Fruit fly (Drosophila melanogaster) whole organism, embryonic: Measurements from ENCODE around the gene ppk13.
A peak's percentile ranks its signal among the peaks of the same experiment; 100 is the strongest.

Experiments
- Atf3 ChIP-seq: fragments of 200-800 bp; sonication (Bioruptor generic); optimal IDR thresholded peaks from 3 replicates; lab custom pipeline; 2016; ENCODE audit warnings: missing biosample characterization, missing genetic modification characterization
- Bdp1 ChIP-seq: fragments of 200-800 bp; sonication (Bioruptor generic); optimal IDR thresholded peaks from 3 replicates; lab custom pipeline; 2016; ENCODE audit warnings: missing biosample characterization, missing genetic modification characterization
- Bgb ChIP-seq: fragments of 200-800 bp; sonication (Bioruptor generic); IDR thresholded peaks from 2 replicates; pipeline ENCODE4 v1.3.6; 2022; ENCODE audit warnings: missing biosample characterization, missing genetic modification characterization; ENCODE audit not compliant: partially characterized antibody
- Blimp-1 ChIP-seq: fragments of 200-800 bp; sonication (Bioruptor generic); optimal IDR thresholded peaks from 3 replicates; lab custom pipeline; 2018; ENCODE audit warnings: missing biosample characterization, missing genetic modification characterization, mild to moderate bottlenecking, moderate library complexity, missing genetic modification reagents
- CG1024 ChIP-seq: fragments of 200-800 bp; sonication (Bioruptor generic); IDR thresholded peaks from 2 replicates; pipeline ENCODE4 v1.3.6; 2022; ENCODE audit warnings: missing biosample characterization, missing genetic modification characterization
- CG12219 ChIP-seq: fragments of 200-800 bp; sonication (Bioruptor generic); optimal IDR thresholded peaks from 3 replicates; lab custom pipeline; 2018; ENCODE audit warnings: missing biosample characterization, mild to moderate bottlenecking, missing genetic modification characterization
- CG12744 ChIP-seq: fragments of 200-800 bp; sonication (Bioruptor generic); optimal IDR thresholded peaks from 2 replicates; lab custom pipeline; 2016; ENCODE audit warnings: missing biosample characterization, missing genetic modification characterization
- CG12942 ChIP-seq: fragments of 200-800 bp; sonication (Bioruptor generic); optimal IDR thresholded peaks from 3 replicates; lab custom pipeline; 2016; ENCODE audit warnings: missing biosample characterization, missing genetic modification characterization
- CG17186 ChIP-seq: fragments of 200-800 bp; sonication (Bioruptor generic); optimal IDR thresholded peaks from 3 replicates; lab custom pipeline; 2017; ENCODE audit warnings: missing biosample characterization, missing genetic modification reagents, missing genetic modification characterization
- CG3065 ChIP-seq: fragments of 200-800 bp; sonication (Bioruptor generic); optimal IDR thresholded peaks from 2 replicates; lab custom pipeline; 2016; ENCODE audit warnings: missing biosample characterization, missing genetic modification characterization
- CG4617 ChIP-seq: fragments of 200-800 bp; sonication (Bioruptor generic); optimal IDR thresholded peaks from 3 replicates; lab custom pipeline; 2016; ENCODE audit warnings: missing biosample characterization, missing genetic modification characterization, borderline replicate concordance
- CG5953 ChIP-seq: fragments of 200-800 bp; sonication (Bioruptor generic); IDR thresholded peaks from 2 replicates; pipeline ENCODE4 v1.3.6; 2022; ENCODE audit warnings: missing biosample characterization, missing genetic modification characterization
- CG8388 ChIP-seq: fragments of 200-800 bp; sonication (Bioruptor generic); optimal IDR thresholded peaks from 2 replicates; lab custom pipeline; 2019; ENCODE audit warnings: missing biosample characterization, mild to moderate bottlenecking, missing genetic modification characterization, moderate library complexity
- Doc3 ChIP-seq: fragments of 200-800 bp; sonication (Bioruptor generic); IDR thresholded peaks from 3 replicates; pipeline ENCODE4 v1.3.6; 2022; ENCODE audit warnings: missing biosample characterization, missing genetic modification characterization; ENCODE audit not compliant: partially characterized antibody
- Ets97D ChIP-seq: fragments of 200-800 bp; sonication (Bioruptor generic); optimal IDR thresholded peaks from 3 replicates; lab custom pipeline; 2016; ENCODE audit warnings: missing biosample characterization, missing genetic modification characterization
- HHEX ChIP-seq: fragments of 200-800 bp; sonication (Bioruptor generic); optimal IDR thresholded peaks from 3 replicates; lab custom pipeline; 2017; ENCODE audit warnings: missing biosample characterization, mild to moderate bottlenecking, missing genetic modification characterization, missing genetic modification reagents
- HLH4C ChIP-seq: fragments of 200-800 bp; sonication (Bioruptor generic); IDR thresholded peaks from 3 replicates; pipeline ENCODE4 v1.3.6; 2022; ENCODE audit warnings: missing biosample characterization, missing genetic modification characterization; ENCODE audit not compliant: partially characterized antibody
- HmgZ ChIP-seq: fragments of 200-800 bp; sonication (Bioruptor generic); optimal IDR thresholded peaks from 2 replicates; lab custom pipeline; 2018; ENCODE audit warnings: missing biosample characterization, mild to moderate bottlenecking, missing genetic modification characterization
- Hmx ChIP-seq: fragments of 200-800 bp; sonication (Bioruptor generic); optimal IDR thresholded peaks from 2 replicates; lab custom pipeline; 2016; ENCODE audit warnings: missing biosample characterization, missing genetic modification characterization
- Hr39 ChIP-seq: fragments of >200 bp; optimal IDR thresholded peaks from 2 replicates; lab custom pipeline; 2017
- Hr51 ChIP-seq, 2 experiments: fragments of 200-800 bp; sonication (Bioruptor generic); optimal IDR thresholded peaks; 2 replicates in 1 of 2; 3 replicates in 1 of 2; lab custom pipeline; 2016 to 2018; ENCODE audit warnings: missing biosample characterization in 2 of 2, missing genetic modification characterization in 2 of 2, mild to moderate bottlenecking in 1 of 2, moderate library complexity in 1 of 2
- Lhr ChIP-seq: fragments of 200-800 bp; sonication (Bioruptor generic); optimal IDR thresholded peaks from 3 replicates; lab custom pipeline; 2017; ENCODE audit warnings: mild to moderate bottlenecking, missing biosample characterization, missing genetic modification reagents, missing genetic modification characterization
- Med ChIP-seq: fragments of 200-800 bp; sonication (Bioruptor generic); peaks from one replicate; lab custom pipeline; 2016; ENCODE audit warnings: missing biosample characterization, missing genetic modification characterization, mild to moderate bottlenecking, inconsistent platforms, moderate library complexity
- Mrtf ChIP-seq: fragments of 200-800 bp; sonication (Bioruptor generic); IDR thresholded peaks from 3 replicates; pipeline ENCODE4 v1.3.6; 2022; ENCODE audit warnings: missing biosample characterization, missing genetic modification characterization
- Myb ChIP-seq: fragments of 200-800 bp; sonication (Bioruptor generic); optimal IDR thresholded peaks from 2 replicates; lab custom pipeline; 2016; ENCODE audit warnings: missing biosample characterization, missing genetic modification characterization
- NC2β ChIP-seq: fragments of 200-800 bp; sonication (Bioruptor generic); optimal IDR thresholded peaks from 2 replicates; lab custom pipeline; 2016; ENCODE audit warnings: missing biosample characterization, missing genetic modification characterization
- Nf-YB ChIP-seq: fragments of 200-800 bp; sonication (Bioruptor generic); optimal IDR thresholded peaks from 3 replicates; lab custom pipeline; 2019; ENCODE audit warnings: missing biosample characterization, mild to moderate bottlenecking, missing genetic modification characterization, moderate library complexity
- Scr ChIP-seq: fragments of 200-800 bp; sonication (Bioruptor generic); IDR thresholded peaks from 2 replicates; pipeline ENCODE4 v1.3.6; 2022; ENCODE audit warnings: missing biosample characterization, missing genetic modification characterization; ENCODE audit not compliant: partially characterized antibody
- Stat92E ChIP-seq, 3 experiments: fragments of >200 bp in 2 of 3; fragments of 200-800 bp in 1 of 3; sonication (Bioruptor generic) in 1 of 3; optimal IDR thresholded peaks; 2 replicates each; lab custom pipeline; 2017 to 2019; ENCODE audit warnings: missing biosample characterization in 3 of 3, missing genetic modification characterization in 3 of 3, mild to moderate bottlenecking in 1 of 3, moderate library complexity in 1 of 3
- Xbp1 ChIP-seq: fragments of 200-800 bp; sonication (Bioruptor generic); optimal IDR thresholded peaks from 3 replicates; lab custom pipeline; 2016; ENCODE audit warnings: missing biosample characterization, mild to moderate bottlenecking, missing genetic modification characterization
- ab ChIP-seq: fragments of 200-800 bp; sonication (Bioruptor generic); optimal IDR thresholded peaks from 2 replicates; lab custom pipeline; 2016; ENCODE audit warnings: missing biosample characterization, missing genetic modification characterization
- bab2 ChIP-seq: fragments of 200-800 bp; sonication (Bioruptor generic); optimal IDR thresholded peaks from 2 replicates; lab custom pipeline; 2016; ENCODE audit warnings: missing biosample characterization, missing genetic modification characterization
- bigmax ChIP-seq: fragments of 200-800 bp; sonication (Bioruptor generic); optimal IDR thresholded peaks from 2 replicates; lab custom pipeline; 2018; ENCODE audit warnings: missing biosample characterization, mild to moderate bottlenecking, missing genetic modification characterization
- bsh ChIP-seq, 2 experiments: fragments of 200-800 bp; sonication (Bioruptor generic); optimal IDR thresholded peaks; 2 replicates each; lab custom pipeline; 2017 to 2018; ENCODE audit warnings: mild to moderate bottlenecking in 2 of 2, missing biosample characterization in 2 of 2, missing genetic modification characterization in 2 of 2, moderate library complexity in 1 of 2
- corto ChIP-seq: fragments of 200-800 bp; sonication (Bioruptor generic); optimal IDR thresholded peaks from 2 replicates; lab custom pipeline; 2016; ENCODE audit warnings: missing biosample characterization, mild to moderate bottlenecking, missing genetic modification characterization, moderate library complexity
- exex ChIP-seq: fragments of 200-800 bp; sonication (Bioruptor generic); optimal IDR thresholded peaks from 4 replicates; lab custom pipeline; 2018; ENCODE audit warnings: missing biosample characterization, mild to moderate bottlenecking, missing genetic modification characterization, moderate library complexity
- fd3F ChIP-seq: fragments of 200-800 bp; sonication (Bioruptor generic); optimal IDR thresholded peaks from 2 replicates; lab custom pipeline; 2018; ENCODE audit warnings: missing biosample characterization, mild to moderate bottlenecking, missing genetic modification characterization, moderate library complexity
- ftz-f1 ChIP-seq: fragments of 200-800 bp; sonication (Bioruptor generic); optimal IDR thresholded peaks from 2 replicates; lab custom pipeline; 2016; ENCODE audit warnings: missing biosample characterization, missing genetic modification characterization
- gro ChIP-seq: fragments of 200-800 bp; sonication (Bioruptor generic); optimal IDR thresholded peaks from 2 replicates; lab custom pipeline; 2016; ENCODE audit warnings: missing biosample characterization, missing genetic modification characterization
- ham ChIP-seq: fragments of 200-800 bp; sonication (Bioruptor generic); IDR thresholded peaks from 2 replicates; pipeline ENCODE4 v1.3.6; 2022; ENCODE audit warnings: missing biosample characterization, missing genetic modification characterization
- pan ChIP-seq, 4 experiments: fragments of >200 bp in 3 of 4; fragments of 200-800 bp in 1 of 4; sonication (Bioruptor generic) in 1 of 4; optimal IDR thresholded peaks in 3 of 4; IDR thresholded peaks in 1 of 4; 2 replicates each; pipeline versions ENCODE4 v1.3.6 to Lab custom; 2017 to 2022; ENCODE audit warnings: missing biosample characterization in 2 of 4, missing genetic modification characterization in 2 of 4, mixed read lengths in 1 of 4
- pb ChIP-seq: fragments of 200-800 bp; sonication (Bioruptor generic); optimal IDR thresholded peaks from 3 replicates; lab custom pipeline; 2016; ENCODE audit warnings: missing biosample characterization, missing genetic modification characterization
- prd ChIP-seq, 3 experiments: fragments of >200 bp in 2 of 3; fragments of 200-800 bp in 1 of 3; sonication (Bioruptor generic) in 1 of 3; optimal IDR thresholded peaks in 2 of 3; IDR thresholded peaks in 1 of 3; 2 replicates in 2 of 3; 3 replicates in 1 of 3; pipeline versions ENCODE4 v1.3.6 to Lab custom; 2017 to 2022; ENCODE audit warnings: missing biosample characterization in 1 of 3, missing genetic modification characterization in 1 of 3
- pzg ChIP-seq: fragments of 200-800 bp; sonication (Bioruptor generic); optimal IDR thresholded peaks from 3 replicates; lab custom pipeline; 2018; ENCODE audit warnings: missing biosample characterization, mild to moderate bottlenecking, missing genetic modification characterization, moderate library complexity
- sens-2 ChIP-seq: fragments of 200-800 bp; sonication (Bioruptor generic); IDR thresholded peaks from 2 replicates; pipeline ENCODE4 v1.3.6; 2022; ENCODE audit warnings: missing biosample characterization, missing genetic modification characterization
- sob ChIP-seq: fragments of 200-800 bp; sonication (Bioruptor generic); IDR thresholded peaks from 2 replicates; pipeline ENCODE4 v1.3.6; 2022; ENCODE audit warnings: missing biosample characterization, missing genetic modification characterization
- toy ChIP-seq: fragments of 200-800 bp; sonication (Bioruptor generic); IDR thresholded peaks from 2 replicates; pipeline ENCODE4 v1.3.6; 2022; ENCODE audit warnings: missing biosample characterization, missing genetic modification characterization
- vfl ChIP-seq: fragments of 200-800 bp; sonication (Bioruptor generic); optimal IDR thresholded peaks from 2 replicates; lab custom pipeline; 2016; ENCODE audit warnings: missing biosample characterization, missing genetic modification characterization
- wor ChIP-seq: fragments of 200-800 bp; sonication (Bioruptor generic); IDR thresholded peaks from 2 replicates; pipeline ENCODE4 v1.3.6; 2022; ENCODE audit warnings: missing biosample characterization, missing genetic modification characterization

The ppk13 gene

DNA sequence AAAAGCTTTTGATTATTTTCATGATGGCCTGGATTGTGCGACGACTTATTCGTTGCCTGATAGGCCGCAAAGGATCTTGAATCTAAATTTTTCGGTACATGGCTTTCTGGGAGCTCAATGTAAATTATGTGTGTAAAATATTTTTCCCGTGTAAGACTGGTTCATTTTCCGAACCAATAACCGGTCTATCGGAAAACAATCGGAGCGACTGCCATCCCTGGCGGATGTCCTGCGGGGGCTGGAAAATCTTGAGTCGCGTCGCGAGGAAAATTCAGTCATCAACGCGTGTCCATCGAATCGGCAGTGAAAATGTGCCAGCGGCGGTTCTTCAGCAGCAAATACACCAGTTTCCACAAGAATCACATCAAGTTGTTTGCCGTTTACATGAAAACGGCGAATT, 15.8 kb upstream of the ppk13 start, which contains the start of the genes CG46307 and Nhe2 (continued):
- TF ChIP-seq ftz-f1 (GFP tag; lab: Kevin White, UChicago), result no peak
- no peak for TF ChIP-seq HLH4C
- no peak for TF ChIP-seq exex (tag; lab: Kevin White, UChicago)
- TF ChIP-seq ham (GFP tag; lab: Robert Waterston, UW), result no peak
- TF ChIP-seq sens-2 (GFP tag; lab: Robert Waterston, UW), result no peak
- no peak for TF ChIP-seq CG5953 (GFP tag; lab: Robert Waterston, UW)
- TF ChIP-seq pzg (GFP tag; lab: Kevin White, UChicago), result peak; percentile 43
- no peak for TF ChIP-seq CG12219 (GFP tag; lab: Kevin White, UChicago)
- peak; percentile 25; the same call in 1 of the 2 replicates for TF ChIP-seq Scr
- TF ChIP-seq Bgb (GFP tag; lab: Robert Waterston, UW), result peak; percentile 31; the same call in 1 of the 2 replicates
- TF ChIP-seq Myb (GFP tag; lab: Kevin White, UChicago), result no peak
- no peak for TF ChIP-seq corto (GFP tag; lab: Kevin White, UChicago)
- TF ChIP-seq Hr51 (GFP tag; optimal IDR thresholded peaks at IDR 0.05; lab: Kevin White, UChicago), result no peak
- TF ChIP-seq ab (GFP tag; lab: Kevin White, UChicago), result no peak
- no peak for TF ChIP-seq Nf-YB (GFP tag; lab: Kevin White, UChicago)
- TF ChIP-seq vfl (GFP tag; lab: Kevin White, UChicago), result no peak
- peak; percentile 4 for TF ChIP-seq Xbp1
- TF ChIP-seq Atf3 (GFP tag; lab: Kevin White, UChicago), result no peak
- no peak for TF ChIP-seq Hmx (GFP tag; lab: Kevin White, UChicago)
- TF ChIP-seq pb (GFP tag; lab: Kevin White, UChicago), result no peak
- no peak for TF ChIP-seq CG17186 (GFP tag; lab: Kevin White, UChicago)
- no peak for TF ChIP-seq wor (GFP tag; lab: Robert Waterston, UW)
- TF ChIP-seq NC2β (GFP tag; lab: Kevin White, UChicago), result no peak
- no peak for TF ChIP-seq Bdp1
- peak; percentile 58 for TF ChIP-seq Ets97D (GFP tag; lab: Kevin White, UChicago)
- peak; percentile 76 for TF ChIP-seq Med (GFP tag; lab: Kevin White, UChicago)
- no peak for TF ChIP-seq CG12942 (GFP tag; lab: Kevin White, UChicago)
- TF ChIP-seq HHEX (GFP tag; lab: Kevin White, UChicago), result no peak
- TF ChIP-seq bsh (GFP tag; optimal IDR thresholded peaks at IDR 0.05; lab: Kevin White, UChicago), result peak in 1 of 2 experiments; percentile 16
- TF ChIP-seq pan (optimal IDR thresholded peaks at IDR 0.05; lab: Kevin White, UChicago), result no peak
- peak in 1 of 2 experiments; percentile 15 for TF ChIP-seq pan (GFP tag; optimal IDR thresholded peaks at IDR 0.05 in 1 of 2, IDR thresholded peaks at IDR 0.05 in 1 of 2)
- TF ChIP-seq Blimp-1 (GFP tag; lab: Kevin White, UChicago), result no peak
- no peak for TF ChIP-seq toy (GFP tag; lab: Robert Waterston, UW)
- TF ChIP-seq Stat92E (GFP tag; optimal IDR thresholded peaks at IDR 0.05; lab: Kevin White, UChicago), result peak in 1 of 3 experiments; percentile 22
- TF ChIP-seq Hr39 (lab: Kevin White, UChicago), result no peak
- no peak for TF ChIP-seq CG4617 (GFP tag; lab: Kevin White, UChicago)
- TF ChIP-seq CG12744 (GFP tag; lab: Kevin White, UChicago), result no peak
- no peak for TF ChIP-seq prd (optimal IDR thresholded peaks at IDR 0.05; lab: Kevin White, UChicago)
- 0 out of 3 replicates have a peak, but pooled peaks have one; percentile 32 for TF ChIP-seq prd (GFP tag; IDR thresholded peaks at IDR 0.05; lab: Robert Waterston, UW)
- TF ChIP-seq Doc3 (GFP tag; lab: Robert Waterston, UW), result no peak
- TF ChIP-seq CG8388, result no peak
- TF ChIP-seq fd3F, result no peak
- TF ChIP-seq bab2 (GFP tag; lab: Kevin White, UChicago), result no peak
- TF ChIP-seq CG3065 (GFP tag; lab: Kevin White, UChicago), result no peak
- TF ChIP-seq bigmax (GFP tag; lab: Kevin White, UChicago), result no peak
- peak; percentile 57 for TF ChIP-seq Lhr (GFP tag; lab: Kevin White, UChicago)
- no peak for TF ChIP-seq HmgZ
- TF ChIP-seq CG1024 (GFP tag; lab: Robert Waterston, UW), result no peak
- TF ChIP-seq Mrtf (GFP tag; lab: Robert Waterston, UW), result no peak
- no peak for TF ChIP-seq sob (GFP tag; lab: Robert Waterston, UW)
- no peak for TF ChIP-seq gro (GFP tag; lab: Kevin White, UChicago)
